Worm (Caenorhabditis elegans) whole organism, midembryonic: Measurements from ENCODE around the gene VF13D12L.3.

Source experiments
- T22C8.4 ChIP-seq: fragments of 200-800 bp; sonication (Bioruptor generic); IDR thresholded peaks from 2 replicates; pipeline ENCODE4 v1.3.6; 2022; ENCODE audit warnings: missing genetic modification characterization, missing compliant biosample characterization
- cog-1 ChIP-seq: sonication (generic microtip); optimal IDR thresholded peaks from 2 replicates; lab custom pipeline; 2016; ENCODE audit warnings: missing genetic modification characterization, missing compliant biosample characterization
- flt-1 ChIP-seq: fragments of 200-800 bp; sonication (Bioruptor generic); IDR thresholded peaks from 2 replicates; pipeline ENCODE4 v1.3.6; 2022; ENCODE audit warnings: missing genetic modification characterization, missing compliant biosample characterization
- tab-1 ChIP-seq: fragments of 200-800 bp; sonication (Bioruptor generic); IDR thresholded peaks from 2 replicates; pipeline ENCODE4 v1.3.6; 2022; ENCODE audit warnings: missing genetic modification characterization, missing compliant biosample characterization
- ztf-23 ChIP-seq: fragments of 200-800 bp; sonication (Bioruptor generic); IDR thresholded peaks from 2 replicates; pipeline ENCODE4 v1.3.6; 2022; ENCODE audit warnings: missing genetic modification reagents, missing genetic modification characterization, missing compliant biosample characterization
- ztf-29 ChIP-seq: fragments of 200-800 bp; sonication (Bioruptor generic); IDR thresholded peaks from 2 replicates; pipeline ENCODE4 v1.3.6; 2022; ENCODE audit warnings: missing genetic modification reagents, missing genetic modification characterization, missing compliant biosample characterization

DNA sequence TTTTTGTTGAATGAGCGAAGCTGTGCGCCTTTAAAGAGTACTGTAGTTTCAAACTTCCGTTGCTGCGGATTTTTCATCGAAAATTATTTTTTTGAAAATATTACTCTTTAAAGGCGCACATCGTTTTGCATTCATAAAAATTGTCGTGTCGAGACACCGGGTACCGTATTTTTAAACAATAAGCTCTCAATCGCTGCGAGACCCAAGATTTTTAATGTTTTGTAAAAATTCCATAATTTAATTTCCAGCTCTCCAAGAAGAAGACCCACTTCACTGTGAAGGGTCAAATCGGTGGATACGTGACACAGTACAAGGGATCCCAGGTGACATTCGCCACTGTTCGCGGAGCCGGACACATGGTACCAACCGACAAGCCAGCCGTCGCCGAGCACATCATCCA lies 36.5 kb downstream of the VF13D12L.3 start:
- TF ChIP-seq flt-1 (GFP tag; lab: Robert Waterston, UW): no peak
- TF ChIP-seq T22C8.4 (GFP tag; lab: Robert Waterston, UW): no peak
- TF ChIP-seq tab-1 (GFP tag; lab: Robert Waterston, UW): no peak
- no peak for TF ChIP-seq ztf-23 (GFP tag; lab: Robert Waterston, UW)
- no peak for TF ChIP-seq ztf-29
- TF ChIP-seq cog-1 (tag; lab: Kevin White, UChicago): no peak
